Fruit fly (Drosophila melanogaster) whole organism, embryonic: ENCODE measurements around the gene CG9360.

Experiments
- ATbp ChIP-seq: fragments of 200-800 bp; sonication (Bioruptor generic); optimal IDR thresholded peaks from 2 replicates; lab custom pipeline; 2017; ENCODE audit warnings: missing biosample characterization, mild to moderate bottlenecking, missing genetic modification characterization, missing genetic modification reagents
- Abd-B ChIP-seq: fragments of 200-800 bp; sonication (Bioruptor generic); optimal IDR thresholded peaks from 2 replicates; lab custom pipeline; 2018; ENCODE audit warnings: missing biosample characterization, mild to moderate bottlenecking, missing genetic modification characterization, moderate library complexity
- Asciz ChIP-seq: fragments of 200-800 bp; sonication (Bioruptor generic); optimal IDR thresholded peaks from 2 replicates; lab custom pipeline; 2017; ENCODE audit warnings: missing biosample characterization, mild to moderate bottlenecking, missing genetic modification characterization, missing genetic modification reagents
- Atf3 ChIP-seq: fragments of 200-800 bp; sonication (Bioruptor generic); optimal IDR thresholded peaks from 3 replicates; lab custom pipeline; 2016; ENCODE audit warnings: missing biosample characterization, missing genetic modification characterization
- CG10267 ChIP-seq: fragments of 200-800 bp; sonication (Bioruptor generic); optimal IDR thresholded peaks from 2 replicates; lab custom pipeline; 2018; ENCODE audit warnings: missing biosample characterization, mild to moderate bottlenecking, missing genetic modification characterization, moderate library complexity
- CG10274 ChIP-seq: fragments of 200-800 bp; sonication (Bioruptor generic); optimal IDR thresholded peaks from 3 replicates; lab custom pipeline; 2017; ENCODE audit warnings: missing biosample characterization, mild to moderate bottlenecking, missing genetic modification characterization
- CG10959 ChIP-seq: fragments of 200-800 bp; sonication (Bioruptor generic); IDR thresholded peaks from 2 replicates; pipeline ENCODE4 v1.3.6; 2022; ENCODE audit warnings: missing biosample characterization, missing genetic modification characterization
- CG11456 ChIP-seq: fragments of 200-800 bp; sonication (Bioruptor generic); IDR thresholded peaks from 3 replicates; pipeline ENCODE4 v1.3.6; 2022; ENCODE audit warnings: missing biosample characterization, missing genetic modification characterization
- CG13775 ChIP-seq: fragments of 200-800 bp; sonication (Bioruptor generic); optimal IDR thresholded peaks from 3 replicates; lab custom pipeline; 2017; ENCODE audit warnings: missing biosample characterization, mild to moderate bottlenecking, missing genetic modification characterization
- CG17361 ChIP-seq: fragments of 200-800 bp; sonication (Bioruptor generic); IDR thresholded peaks from 3 replicates; pipeline ENCODE4 v1.3.6; 2022; ENCODE audit warnings: missing biosample characterization, missing genetic modification characterization
- CG18011 ChIP-seq: fragments of 200-800 bp; sonication (Bioruptor generic); optimal IDR thresholded peaks from 2 replicates; lab custom pipeline; 2017; ENCODE audit warnings: missing biosample characterization, missing genetic modification characterization, mild to moderate bottlenecking, moderate library complexity, missing genotype
- CG31365 ChIP-seq: fragments of 200-800 bp; sonication (Bioruptor generic); optimal IDR thresholded peaks from 2 replicates; lab custom pipeline; 2018; ENCODE audit warnings: missing biosample characterization, mild to moderate bottlenecking, missing genetic modification characterization
- CG34422 ChIP-seq: fragments of 200-800 bp; sonication (Bioruptor generic); IDR thresholded peaks from 3 replicates; pipeline ENCODE4 v1.3.6; 2022; ENCODE audit warnings: missing biosample characterization, missing genetic modification characterization
- CG4820 ChIP-seq: fragments of 200-800 bp; sonication (Bioruptor generic); optimal IDR thresholded peaks from 3 replicates; lab custom pipeline; 2016; ENCODE audit warnings: missing biosample characterization, missing genetic modification characterization
- CG8478 ChIP-seq: fragments of >200 bp; optimal IDR thresholded peaks from 2 replicates; lab custom pipeline; 2018
- CrebB ChIP-seq: fragments of 200-800 bp; sonication (Bioruptor generic); optimal IDR thresholded peaks from 3 replicates; lab custom pipeline; 2018; ENCODE audit warnings: missing biosample characterization, mild to moderate bottlenecking, missing genetic modification characterization
- Dad ChIP-seq: fragments of 200-800 bp; sonication (Bioruptor generic); optimal IDR thresholded peaks from 3 replicates; lab custom pipeline; 2016; ENCODE audit warnings: missing biosample characterization, missing genetic modification characterization
- Ets65A ChIP-seq: fragments of 200-800 bp; sonication (Bioruptor generic); peaks from one replicate; lab custom pipeline; 2016; ENCODE audit warnings: missing biosample characterization, missing genetic modification characterization
- Fer3 ChIP-seq: fragments of 200-800 bp; sonication (Bioruptor generic); optimal IDR thresholded peaks from 2 replicates; lab custom pipeline; 2018; ENCODE audit warnings: missing biosample characterization, mild to moderate bottlenecking, missing genetic modification characterization, moderate library complexity
- Gsc ChIP-seq: fragments of 200-800 bp; sonication (Bioruptor generic); IDR thresholded peaks from 2 replicates; pipeline ENCODE4 v1.3.6; 2022; ENCODE audit warnings: missing biosample characterization, missing genetic modification characterization
- HmgD ChIP-seq: fragments of 200-800 bp; sonication (Bioruptor generic); optimal IDR thresholded peaks from 3 replicates; lab custom pipeline; 2016; ENCODE audit warnings: missing biosample characterization, missing genetic modification characterization
- Mrtf ChIP-seq: fragments of 200-800 bp; sonication (Bioruptor generic); IDR thresholded peaks from 3 replicates; pipeline ENCODE4 v1.3.6; 2022; ENCODE audit warnings: missing biosample characterization, missing genetic modification characterization
- NC2α ChIP-seq: fragments of 200-800 bp; sonication (Bioruptor generic); optimal IDR thresholded peaks from 2 replicates; lab custom pipeline; 2016; ENCODE audit warnings: missing biosample characterization, missing genetic modification characterization
- Rx ChIP-seq: fragments of 200-800 bp; sonication (Bioruptor generic); IDR thresholded peaks from 2 replicates; pipeline ENCODE4 v1.3.6; 2022; ENCODE audit warnings: missing biosample characterization, missing genetic modification characterization
- Scr ChIP-seq: fragments of 200-800 bp; sonication (Bioruptor generic); IDR thresholded peaks from 2 replicates; pipeline ENCODE4 v1.3.6; 2022; ENCODE audit warnings: missing biosample characterization, missing genetic modification characterization; ENCODE audit not compliant: partially characterized antibody
- Ssrp ChIP-seq: fragments of 200-800 bp; sonication (Bioruptor generic); optimal IDR thresholded peaks from 2 replicates; lab custom pipeline; 2018; ENCODE audit warnings: missing biosample characterization, mild to moderate bottlenecking, missing genetic modification characterization, moderate library complexity
- Stat92E ChIP-seq, 3 experiments: fragments of >200 bp in 2 of 3; fragments of 200-800 bp in 1 of 3; sonication (Bioruptor generic) in 1 of 3; optimal IDR thresholded peaks; 2 replicates each; lab custom pipeline; 2017 to 2019; ENCODE audit warnings: missing biosample characterization in 3 of 3, missing genetic modification characterization in 3 of 3, mild to moderate bottlenecking in 1 of 3, moderate library complexity in 1 of 3
- Vsx1 ChIP-seq: fragments of 200-800 bp; sonication (Bioruptor generic); optimal IDR thresholded peaks from 2 replicates; lab custom pipeline; 2017; ENCODE audit warnings: missing biosample characterization, mild to moderate bottlenecking, missing genetic modification characterization, missing genetic modification reagents
- ac ChIP-seq: fragments of 200-800 bp; sonication (Bioruptor generic); optimal IDR thresholded peaks from 3 replicates; lab custom pipeline; 2017; ENCODE audit warnings: missing biosample characterization, mild to moderate bottlenecking, missing genetic modification characterization
- cas ChIP-seq: fragments of 200-800 bp; sonication (Bioruptor generic); IDR thresholded peaks from 2 replicates; pipeline ENCODE4 v1.3.6; 2022; ENCODE audit warnings: missing biosample characterization, missing genetic modification characterization
- chif ChIP-seq, 2 experiments: fragments of 200-800 bp; sonication (Bioruptor generic); optimal IDR thresholded peaks; 3 replicates each; lab custom pipeline; 2016; ENCODE audit warnings: missing biosample characterization in 2 of 2, missing genetic modification characterization in 2 of 2
- chm ChIP-seq: fragments of 200-800 bp; sonication (Bioruptor generic); IDR thresholded peaks from 2 replicates; pipeline ENCODE4 v1.3.6; 2022; ENCODE audit warnings: missing biosample characterization, missing genetic modification characterization
- ci ChIP-seq: fragments of 200-800 bp; sonication (Bioruptor generic); IDR thresholded peaks from 3 replicates; pipeline ENCODE4 v1.3.6; 2022; ENCODE audit warnings: missing biosample characterization, missing genetic modification characterization
- crp ChIP-seq, 2 experiments: fragments of 200-800 bp; sonication (Bioruptor generic); optimal IDR thresholded peaks; 2 replicates in 1 of 2; 3 replicates in 1 of 2; lab custom pipeline; 2017; ENCODE audit warnings: missing biosample characterization in 2 of 2, missing genetic modification characterization in 2 of 2, mild to moderate bottlenecking in 1 of 2, moderate library complexity in 1 of 2
- cwo ChIP-seq: fragments of 200-800 bp; sonication (Bioruptor generic); optimal IDR thresholded peaks from 3 replicates; lab custom pipeline; 2017; ENCODE audit warnings: missing biosample characterization, missing genetic modification characterization, mild to moderate bottlenecking, moderate library complexity, missing genetic modification reagents
- grau ChIP-seq: fragments of 200-800 bp; optimal IDR thresholded peaks from 3 replicates; lab custom pipeline; 2019; ENCODE audit warnings: missing biosample characterization, mild to moderate bottlenecking, missing genetic modification characterization, moderate library complexity
- gsb ChIP-seq: fragments of 200-800 bp; sonication (Bioruptor generic); IDR thresholded peaks from 2 replicates; pipeline ENCODE4 v1.3.6; 2022; ENCODE audit warnings: missing biosample characterization, missing genetic modification characterization
- ham ChIP-seq: fragments of 200-800 bp; sonication (Bioruptor generic); IDR thresholded peaks from 2 replicates; pipeline ENCODE4 v1.3.6; 2022; ENCODE audit warnings: missing biosample characterization, missing genetic modification characterization
- hb ChIP-seq: fragments of 200-800 bp; sonication (Bioruptor generic); IDR thresholded peaks from 3 replicates; pipeline ENCODE4 v1.3.6; 2022; ENCODE audit warnings: missing biosample characterization, missing genetic modification characterization; ENCODE audit not compliant: partially characterized antibody
- ken ChIP-seq: fragments of 200-800 bp; sonication (Bioruptor generic); IDR thresholded peaks from 3 replicates; pipeline ENCODE4 v1.3.6; 2022; ENCODE audit warnings: missing biosample characterization, missing genetic modification characterization
- lmd ChIP-seq: fragments of 200-800 bp; sonication (Bioruptor generic); IDR thresholded peaks from 2 replicates; pipeline ENCODE4 v1.3.6; 2022; ENCODE audit warnings: missing biosample characterization, missing genetic modification characterization
- nmo ChIP-seq: fragments of 200-800 bp; sonication (Bioruptor generic); optimal IDR thresholded peaks from 2 replicates; lab custom pipeline; 2018; ENCODE audit warnings: missing biosample characterization, mild to moderate bottlenecking, missing genetic modification characterization, moderate library complexity
- oc ChIP-seq: fragments of 200-800 bp; sonication (Bioruptor generic); optimal IDR thresholded peaks from 2 replicates; lab custom pipeline; 2018; ENCODE audit warnings: missing biosample characterization, mild to moderate bottlenecking, missing genetic modification characterization, moderate library complexity
- seq ChIP-seq: fragments of 200-800 bp; sonication (Bioruptor generic); IDR thresholded peaks from 2 replicates; pipeline ENCODE4 v1.3.6; 2022; ENCODE audit warnings: missing biosample characterization, missing genetic modification characterization
- slp2 ChIP-seq: fragments of 200-800 bp; sonication (Bioruptor generic); optimal IDR thresholded peaks from 2 replicates; lab custom pipeline; 2016; ENCODE audit warnings: missing biosample characterization, missing genetic modification characterization
- tin ChIP-seq: fragments of 200-800 bp; sonication (Bioruptor generic); optimal IDR thresholded peaks from 3 replicates; lab custom pipeline; 2016; ENCODE audit warnings: missing biosample characterization, missing genetic modification characterization
- zen2 ChIP-seq: fragments of 200-800 bp; sonication (Bioruptor generic); IDR thresholded peaks from 3 replicates; pipeline ENCODE4 v1.3.6; 2022; ENCODE audit warnings: missing biosample characterization, missing genetic modification characterization; ENCODE audit not compliant: partially characterized antibody
- zf30C ChIP-seq: fragments of 200-800 bp; sonication (Bioruptor generic); optimal IDR thresholded peaks from 3 replicates; lab custom pipeline; 2018; ENCODE audit warnings: missing biosample characterization, mild to moderate bottlenecking, missing genetic modification characterization

CG9360 gene

DNA sequence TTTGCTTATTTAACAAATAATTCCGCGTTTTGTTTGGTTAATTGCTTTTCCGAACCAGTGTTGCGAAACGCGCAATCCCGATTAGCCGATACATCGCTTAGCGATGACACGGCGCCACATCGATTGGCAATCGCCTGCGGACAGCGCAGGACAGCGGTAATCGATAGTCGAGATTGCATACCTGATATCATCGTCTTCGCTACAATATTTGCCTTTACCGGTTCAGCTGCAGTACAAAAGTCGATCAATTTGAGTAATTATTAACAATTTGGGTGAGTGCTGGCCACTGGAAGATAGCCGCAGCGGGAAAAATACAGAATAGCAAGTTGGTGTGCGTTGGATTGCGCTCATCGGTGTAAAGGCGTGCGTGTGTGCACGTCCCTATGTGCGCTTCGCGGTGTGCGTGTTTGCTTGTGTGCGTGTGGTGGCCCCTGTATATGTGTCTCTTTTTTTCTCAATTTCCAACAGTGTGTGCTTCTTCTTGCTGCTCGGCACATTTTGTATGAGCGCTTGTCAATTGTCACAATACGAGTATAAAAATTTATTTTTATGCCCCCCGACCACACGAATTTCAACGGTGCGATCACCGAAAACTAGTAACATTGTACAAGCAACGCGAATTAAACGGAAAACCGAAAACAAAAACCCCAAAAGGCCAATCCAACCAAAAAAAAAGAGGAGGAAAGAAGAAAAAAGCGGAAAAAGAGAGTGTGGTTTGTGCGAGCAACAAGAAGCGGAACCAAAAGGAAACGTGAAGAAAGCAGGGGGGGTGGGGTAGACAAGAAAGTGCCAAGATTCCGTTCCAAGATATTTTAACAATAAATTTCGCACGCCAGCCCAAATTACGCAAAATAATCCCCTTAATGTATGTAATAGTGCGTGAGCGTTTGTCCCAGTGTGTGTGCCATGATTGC, 28.3 kb upstream of the CG9360 start, which contains the start of gene CkIIbeta (continued):
- peak in 1 of 2 experiments; percentile 17 for TF ChIP-seq crp (GFP tag; optimal IDR thresholded peaks at IDR 0.05; lab: Kevin White, UChicago)
- no peak for TF ChIP-seq CG31365
- peak; percentile 12 for TF ChIP-seq chif (GFP tag; optimal IDR thresholded peaks at IDR 0.05; lab: Kevin White, UChicago)
- peak; percentile 41 for TF ChIP-seq grau
- TF ChIP-seq CG17361 (GFP tag; lab: Robert Waterston, UW), result peak; percentile 57; the same call in 1 of the 3 replicates
- TF ChIP-seq CG18011 (GFP tag; lab: Kevin White, UChicago), result no peak
- peak; percentile 7 for TF ChIP-seq Fer3 (tag; lab: Kevin White, UChicago)
- peak; percentile 62 for TF ChIP-seq HmgD (GFP tag; lab: Kevin White, UChicago)
- no peak for TF ChIP-seq Stat92E (GFP tag; optimal IDR thresholded peaks at IDR 0.05; lab: Kevin White, UChicago)
- TF ChIP-seq Ets65A (GFP tag; lab: Kevin White, UChicago), result peak; percentile 93
- no peak for TF ChIP-seq CG10959 (GFP tag; lab: Robert Waterston, UW)
- no peak for TF ChIP-seq Gsc (GFP tag; lab: Robert Waterston, UW)
- TF ChIP-seq CG8478 (lab: Kevin White, UChicago), result peak; percentile 92
- TF ChIP-seq slp2 (GFP tag; lab: Kevin White, UChicago), result no peak
- no peak for TF ChIP-seq ATbp
- TF ChIP-seq oc (tag; lab: Kevin White, UChicago), result no peak
- TF ChIP-seq hb, result peak; percentile 95
- 0 out of 2 replicates have a peak, but pooled peaks have one; percentile 18 for TF ChIP-seq Rx (GFP tag; lab: Robert Waterston, UW)
- no peak for TF ChIP-seq CG4820 (GFP tag; lab: Kevin White, UChicago)
- no peak for TF ChIP-seq cwo
- no peak for TF ChIP-seq ac (GFP tag; lab: Kevin White, UChicago)
- peak; percentile 45 for TF ChIP-seq Atf3 (GFP tag; lab: Kevin White, UChicago)
- TF ChIP-seq Dad (GFP tag; lab: Kevin White, UChicago), result peak; percentile 41
- TF ChIP-seq tin (GFP tag; lab: Kevin White, UChicago), result peak; percentile 61
- TF ChIP-seq zen2 (GFP tag; lab: Robert Waterston, UW), result peak; percentile 90; the same call in 2 of the 3 replicates
- TF ChIP-seq Mrtf (GFP tag; lab: Robert Waterston, UW), result no peak
- peak; percentile 61; the same call in 1 of the 3 replicates for TF ChIP-seq CG34422
- TF ChIP-seq cas (GFP tag; lab: Robert Waterston, UW), result no peak
- no peak for TF ChIP-seq chm
- peak; percentile 61; the same call in 2 of the 3 replicates for TF ChIP-seq ci (GFP tag; lab: Robert Waterston, UW)
- TF ChIP-seq Vsx1 (GFP tag; lab: Kevin White, UChicago), result no peak
- no peak; the same call in 1 of the 2 replicates for TF ChIP-seq ham
- no peak for TF ChIP-seq CrebB
- peak; percentile 62; the same call in 1 of the 3 replicates for TF ChIP-seq ken (GFP tag; lab: Robert Waterston, UW)
- TF ChIP-seq Scr (GFP tag; lab: Robert Waterston, UW), result peak; percentile 95
- peak; percentile 74 for TF ChIP-seq CG11456 (GFP tag; lab: Robert Waterston, UW)
- peak; percentile 76 for TF ChIP-seq Abd-B (GFP tag; lab: Kevin White, UChicago)
- peak; percentile 36 for TF ChIP-seq CG13775
- no peak for TF ChIP-seq NC2α (GFP tag; lab: Kevin White, UChicago)
- no peak for TF ChIP-seq CG10274 (GFP tag; lab: Kevin White, UChicago)
- no peak for TF ChIP-seq zf30C (GFP tag; lab: Kevin White, UChicago)
- no peak for TF ChIP-seq seq (GFP tag; lab: Robert Waterston, UW)
- TF ChIP-seq gsb (GFP tag; lab: Robert Waterston, UW), result no peak
- no peak; the same call in 1 of the 2 replicates for TF ChIP-seq lmd (GFP tag; lab: Robert Waterston, UW)
- TF ChIP-seq Asciz (GFP tag; lab: Kevin White, UChicago), result no peak
- peak; percentile 77 for TF ChIP-seq nmo (GFP tag; lab: Kevin White, UChicago)
- peak; percentile 96 for TF ChIP-seq CG10267 (tag; lab: Kevin White, UChicago)
- no peak for TF ChIP-seq Ssrp
